Worm (Caenorhabditis elegans) whole organism, L4 larva: ENCODE results near the gene blos-2.

Experiments
- ZK546.5 ChIP-seq, 2 experiments: sonication (generic microtip); optimal IDR thresholded peaks; 2 replicates each; lab custom pipeline; 2017; ENCODE audit warnings: missing biosample characterization in 2 of 2, missing genetic modification characterization in 2 of 2
- egl-27 ChIP-seq: sonication (generic microtip); optimal IDR thresholded peaks from 3 replicates; lab custom pipeline; 2017; ENCODE audit warnings: missing biosample characterization, missing genetic modification reagents, missing genetic modification characterization
- fkh-10 ChIP-seq: fragments of 150-350 bp; optimal IDR thresholded peaks from 2 replicates; lab custom pipeline; 2014; ENCODE audit warnings: missing biosample characterization, missing genetic modification reagents, missing genetic modification characterization
- hlh-30 ChIP-seq: sonication (generic microtip); optimal IDR thresholded peaks from 2 replicates; lab custom pipeline; 2017; ENCODE audit warnings: antibody characterized with exemption, mild to moderate bottlenecking, missing genetic modification characterization, missing compliant biosample characterization; ENCODE audit not compliant: insufficient read depth
- mdl-1 ChIP-seq, 2 experiments: fragments of 150-350 bp in 1 of 2; sonication (generic microtip) in 1 of 2; optimal IDR thresholded peaks; 2 replicates each; lab custom pipeline; 2014 to 2017; ENCODE audit warnings: missing biosample characterization in 2 of 2, missing genetic modification characterization in 2 of 2
- nhr-11 ChIP-seq: fragments of 150-350 bp; optimal IDR thresholded peaks from 2 replicates; lab custom pipeline; 2014; ENCODE audit warnings: missing biosample characterization, missing genetic modification characterization

- TF ChIP-seq nhr-11 (tag; lab: Kevin White, UChicago) = peak; percentile 84
- peak in 1 of 2 experiments; percentile 2 for TF ChIP-seq ZK546.5 (tag; optimal IDR thresholded peaks at IDR 0.05; lab: Kevin White, UChicago)
- no peak for TF ChIP-seq egl-27 (tag; lab: Kevin White, UChicago)
- peak; percentile 100 for TF ChIP-seq hlh-30 (tag; lab: Kevin White, UChicago)
- TF ChIP-seq mdl-1 (tag; optimal IDR thresholded peaks at IDR 0.05; lab: Kevin White, UChicago) = peak; percentile 99
- peak; percentile 31 for TF ChIP-seq fkh-10 (GFP tag; lab: Kevin White, UChicago)
These were observed 2.7 kb downstream of the blos-2 start for ce11 chrIV:6336748-6337147.
